Worm (Caenorhabditis elegans) whole organism, midembryonic: ENCODE results near the gene sut-1.

Experiments
- flt-1 ChIP-seq: fragments of 200-800 bp; sonication (Bioruptor generic); IDR thresholded peaks from 2 replicates; pipeline ENCODE4 v1.3.6; 2022; ENCODE audit warnings: missing genetic modification characterization, missing compliant biosample characterization
- tab-1 ChIP-seq: fragments of 200-800 bp; sonication (Bioruptor generic); IDR thresholded peaks from 2 replicates; pipeline ENCODE4 v1.3.6; 2022; ENCODE audit warnings: missing genetic modification characterization, missing compliant biosample characterization

DNA sequence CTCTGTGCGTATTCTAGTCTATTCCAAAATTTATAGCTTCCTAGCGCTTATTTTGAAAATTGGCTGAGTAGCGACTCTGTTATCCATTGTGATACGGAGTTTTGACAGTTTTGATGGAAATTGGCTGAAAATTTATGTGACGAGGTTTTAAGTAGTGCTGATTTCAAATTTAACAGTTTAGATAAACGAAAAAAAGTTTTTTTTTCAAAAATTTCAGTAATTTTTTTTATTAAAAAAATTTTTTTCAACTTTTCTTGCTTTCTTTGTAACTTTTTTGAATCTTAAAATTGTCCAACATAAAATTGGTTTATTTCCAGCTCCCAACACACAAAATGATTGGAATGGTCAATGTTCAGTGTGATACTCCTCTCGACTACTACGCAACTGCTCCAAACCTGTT is 40.2 kb upstream of the sut-1 start, which contains the start of gene T23F4.2:
- TF ChIP-seq flt-1 (no peak), tab-1 (GFP tag; lab: Robert Waterston, UW) (no peak)
